Worm (Caenorhabditis elegans): ENCODE measurements around the gene F49F1.5.

DNA sequence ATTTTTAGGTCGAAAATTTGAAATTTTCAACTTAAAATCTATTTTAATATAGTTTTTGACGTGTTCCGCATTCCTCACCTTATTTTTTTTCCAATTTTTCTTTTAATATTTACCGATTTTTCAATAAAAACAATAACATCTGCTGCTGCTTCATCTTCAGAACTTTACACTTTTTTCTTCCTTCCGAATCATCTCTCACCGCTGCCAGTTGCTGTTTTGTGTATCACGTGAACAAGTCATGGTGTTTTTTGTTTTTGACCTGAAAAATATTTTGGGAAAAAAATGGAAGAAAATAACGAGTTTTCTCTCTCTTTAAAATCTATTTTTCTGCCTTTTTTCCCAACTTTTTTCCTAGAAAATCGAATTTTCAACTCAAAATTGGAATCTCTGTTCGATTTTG lies 20.4 kb downstream of the F49F1.5 start:
- TF ChIP-seq fkh-10 (GFP tag; optimal IDR thresholded peaks at IDR 0.05) (no peak), F13H6.1 (tag; optimal IDR thresholded peaks at IDR 0.05) (no peak), ceh-9 (tag; optimal IDR thresholded peaks at IDR 0.05) (no peak), gmeb-2 (tag; optimal IDR thresholded peaks at IDR 0.05) (no peak), rnt-1 (tag; optimal IDR thresholded peaks at IDR 0.05) (no peak)
